Worm (Caenorhabditis elegans): ENCODE measurements around the gene ttbk-6.

Gene ttbk-6

DNA sequence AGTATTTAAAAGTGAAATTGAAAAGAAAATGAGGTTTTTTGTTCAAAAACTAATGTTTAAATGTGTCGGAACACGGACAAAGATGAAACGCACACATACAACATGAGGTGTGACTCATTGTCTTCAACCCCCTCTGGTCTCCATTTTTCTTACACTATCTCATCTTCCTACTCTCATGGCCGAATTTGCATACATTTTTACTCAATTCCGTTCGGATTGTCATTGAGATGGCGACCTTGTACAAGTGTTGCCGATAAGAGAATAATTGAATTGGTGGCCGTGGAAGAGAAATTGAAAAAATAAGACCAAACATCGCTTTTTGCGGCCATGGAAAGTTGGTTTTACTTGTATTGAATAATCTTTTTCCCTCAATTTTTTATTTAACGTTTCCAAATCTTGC is 27.3 kb upstream of the ttbk-6 start, which contains the start of gene txbp-3 (continued):
- TF ChIP-seq fkh-10 (GFP tag; optimal IDR thresholded peaks at IDR 0.05) (peak; percentile 37), F44E2.7 (GFP tag; IDR thresholded peaks at IDR 0.05) (no peak), ceh-82 (tag; optimal IDR thresholded peaks at IDR 0.05) (no peak), mep-1 (tag; optimal IDR thresholded peaks at IDR 0.05) (peak; percentile 71), nhr-102 (tag; optimal IDR thresholded peaks at IDR 0.05) (no peak), unc-130 (GFP tag; optimal IDR thresholded peaks at IDR 0.05) (no peak), unc-62 (GFP tag; optimal IDR thresholded peaks at IDR 0.05 in 1 of 2) (peak in 1 of 2 experiments; percentile 20), unc-62 (tag; optimal IDR thresholded peaks at IDR 0.05) (no peak), dpl-1 (GFP tag; optimal IDR thresholded peaks at IDR 0.05) (peak; percentile 54), dmd-9 (GFP tag; IDR thresholded peaks at IDR 0.05) (no peak), nhr-11 (tag; optimal IDR thresholded peaks at IDR 0.05) (no peak), vab-7 (GFP tag; IDR thresholded peaks at IDR 0.05) (no peak), nhr-6 (tag; optimal IDR thresholded peaks at IDR 0.05) (peak; percentile 50), duxl-1 (tag; optimal IDR thresholded peaks at IDR 0.05; ENCODE audit: poor library complexity) (no peak)

DNA sequence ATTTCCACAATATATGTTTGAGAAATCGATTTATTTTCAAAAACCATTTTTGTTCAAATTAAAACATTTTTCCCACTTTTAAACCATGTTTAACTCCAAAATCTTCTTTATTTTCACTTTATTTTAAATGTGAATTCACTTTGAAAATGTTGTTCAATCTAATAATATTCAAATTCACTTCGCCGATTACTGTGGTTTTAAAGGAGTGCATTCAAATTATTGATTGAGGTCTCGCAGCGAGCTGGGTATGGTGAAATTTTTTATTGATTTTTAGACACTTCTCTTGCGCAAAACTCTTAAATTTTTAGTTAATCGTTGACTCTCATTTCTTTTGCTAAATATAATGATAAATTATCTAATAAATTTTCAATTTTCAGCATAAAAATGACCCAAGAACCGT is 26.8 kb upstream of the ttbk-6 start, which contains the start of gene C45G9.5:
Gene C45G9.5 (plus strand): TSS at position 378 of the 400 bp plus-strand sequence.
- TF ChIP-seq Y5F2A.4 (GFP tag; optimal IDR thresholded peaks at IDR 0.05) (no peak), ZK546.5 (tag; optimal IDR thresholded peaks at IDR 0.05) (no peak), T26A8.4 (GFP tag; IDR thresholded peaks at IDR 0.05) (no peak), dve-1 (tag; optimal IDR thresholded peaks at IDR 0.05; ENCODE audit: insufficient read depth) (no peak), aly-2 (tag; optimal IDR thresholded peaks at IDR 0.05) (no peak), lsy-2 (tag; optimal IDR thresholded peaks at IDR 0.05) (no peak), ztf-7 (tag; optimal IDR thresholded peaks at IDR 0.05) (no peak), madf-9 (GFP tag; conservative IDR thresholded peaks at IDR 0.05) (no peak), spr-3 (GFP tag; optimal IDR thresholded peaks at IDR 0.05) (no peak), Y48G9A.11 (GFP tag; IDR thresholded peaks at IDR 0.05) (no peak)

DNA sequence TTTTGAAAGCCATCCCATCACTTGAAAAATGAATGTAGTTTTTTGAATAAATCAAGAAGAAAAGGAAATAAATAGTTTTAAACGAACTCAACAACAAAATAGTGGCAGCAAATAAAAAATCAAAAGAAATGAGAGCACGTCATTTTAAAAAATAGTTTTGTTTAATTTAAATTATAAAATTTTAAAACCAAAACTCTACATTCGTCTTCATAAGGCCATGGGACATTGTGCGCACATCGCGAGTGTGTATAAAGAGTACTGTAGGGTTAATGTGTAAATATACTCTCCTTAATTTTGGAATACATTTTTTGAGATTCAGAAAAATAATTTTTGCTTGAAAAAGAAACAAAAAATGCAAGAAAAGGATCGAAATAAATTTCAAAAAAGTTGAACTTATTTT is 22.5 kb upstream of the ttbk-6 start, which contains the start of gene C45G9.15:
Gene C45G9.15 (minus strand): TSS at position 101 of the 400 bp plus-strand sequence.
- no peak for TF ChIP-seq ceh-20 (GFP tag; IDR thresholded peaks at IDR 0.05)
- TF ChIP-seq R02D3.7 (tag; optimal IDR thresholded peaks at IDR 0.05), result no peak
- TF ChIP-seq madf-9 (GFP tag; conservative IDR thresholded peaks at IDR 0.05), result no peak
- no peak for TF ChIP-seq F26F4.8 (GFP tag; conservative IDR thresholded peaks at IDR 0.05)
- no peak for TF ChIP-seq nhr-41 (GFP tag; IDR thresholded peaks at IDR 0.05)
- TF ChIP-seq ces-1 (GFP tag; optimal IDR thresholded peaks at IDR 0.05), result no peak
- no peak for TF ChIP-seq lsy-2 (tag; optimal IDR thresholded peaks at IDR 0.05)
- no peak for TF ChIP-seq duxl-1 (tag; optimal IDR thresholded peaks at IDR 0.05; ENCODE audit: poor library complexity)
- no peak for TF ChIP-seq daf-16 (GFP tag; optimal IDR thresholded peaks at IDR 0.05)
- no peak for TF ChIP-seq daf-16 (tag; optimal IDR thresholded peaks at IDR 0.05)
- no peak for TF ChIP-seq nhr-102 (tag; optimal IDR thresholded peaks at IDR 0.05)
- no peak for TF ChIP-seq arid-1 (GFP tag; conservative IDR thresholded peaks at IDR 0.05)
- no peak for TF ChIP-seq rbr-2 (tag; optimal IDR thresholded peaks at IDR 0.05)
- TF ChIP-seq mdl-1 (tag; optimal IDR thresholded peaks at IDR 0.05), result no peak
- no peak for TF ChIP-seq lin-15B (tag; optimal IDR thresholded peaks at IDR 0.05)
- TF ChIP-seq fos-1 (tag; optimal IDR thresholded peaks at IDR 0.05), result no peak
- TF ChIP-seq ztf-7 (tag; optimal IDR thresholded peaks at IDR 0.05), result no peak

DNA sequence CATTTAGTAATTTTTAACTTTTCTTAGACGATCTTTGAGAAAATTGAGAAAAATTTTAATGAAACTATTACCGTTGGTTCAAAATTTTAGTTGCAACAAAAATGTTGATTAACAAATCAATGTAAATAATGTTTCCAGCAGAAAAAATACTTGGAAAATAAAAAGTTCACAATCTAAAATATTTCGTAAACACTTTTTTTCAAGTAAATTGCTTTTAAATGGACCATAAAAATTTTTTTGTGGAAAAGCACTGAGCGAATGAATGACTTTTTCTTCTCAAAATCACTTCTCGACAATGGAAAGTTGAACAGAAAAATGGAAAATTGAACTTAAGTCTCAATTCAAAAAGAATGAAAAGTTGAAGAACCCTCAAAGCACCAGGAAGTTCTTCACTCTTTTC is 21.0 kb upstream of the ttbk-6 start, which contains the start of gene C45G9.8:
Gene C45G9.8 (minus strand): TSS at position 101 of the 400 bp plus-strand sequence.
- TF ChIP-seq Y105C5A.15 (GFP tag; IDR thresholded peaks at IDR 0.05), result no peak
- no peak for TF ChIP-seq pha-4 (GFP tag; IDR thresholded peaks at IDR 0.05)
- no peak for TF ChIP-seq pha-4 (tag; optimal IDR thresholded peaks at IDR 0.05)
- no peak for TF ChIP-seq Y5F2A.4 (GFP tag; optimal IDR thresholded peaks at IDR 0.05)
- TF ChIP-seq madf-5 (GFP tag; IDR thresholded peaks at IDR 0.05), result no peak
- no peak for TF ChIP-seq mxl-3 (GFP tag; optimal IDR thresholded peaks at IDR 0.05)
- TF ChIP-seq nhr-111 (GFP tag; optimal IDR thresholded peaks at IDR 0.05), result no peak
- TF ChIP-seq hlh-30 (tag; optimal IDR thresholded peaks at IDR 0.05; ENCODE audit: insufficient read depth), result no peak
- TF ChIP-seq daf-16 (GFP tag; optimal IDR thresholded peaks at IDR 0.05), result no peak
- no peak for TF ChIP-seq daf-16 (tag; optimal IDR thresholded peaks at IDR 0.05)
- no peak for TF ChIP-seq lim-7 (GFP tag; IDR thresholded peaks at IDR 0.05)
- no peak for TF ChIP-seq mxl-2 (GFP tag; conservative IDR thresholded peaks at IDR 0.05)
- no peak for TF ChIP-seq dpl-1 (GFP tag; optimal IDR thresholded peaks at IDR 0.05)
